Worm (Caenorhabditis elegans): Measurements from ENCODE around the gene irg-5.

- no peak for TF ChIP-seq B0336.3 (GFP tag; IDR thresholded peaks at IDR 0.05)
- no peak for TF ChIP-seq D2030.7 (GFP tag; IDR thresholded peaks at IDR 0.05)
Observed at ce11 chrV:13744901-13745300, 6.6 kb upstream of the irg-5 start, which contains the start of gene F35E12.9.

Data from whole organism, young adult.